Fruit fly (Drosophila melanogaster) whole organism, pupa: ENCODE data around the gene nau.

Source experiments
- CG10348 ChIP-seq: fragments of 200-800 bp; sonication (Bioruptor generic); IDR thresholded peaks from 2 replicates; pipeline ENCODE4 v1.3.6; 2022; ENCODE audit warnings: missing biosample characterization, missing genetic modification characterization
- CG14655 ChIP-seq: fragments of 200-800 bp; sonication (Bioruptor generic); optimal IDR thresholded peaks from 3 replicates; lab custom pipeline; 2017; ENCODE audit warnings: mild to moderate bottlenecking, missing biosample characterization, missing genetic modification reagents, missing genetic modification characterization
- CG34367 ChIP-seq: fragments of 200-800 bp; sonication (Bioruptor generic); optimal IDR thresholded peaks from 2 replicates; lab custom pipeline; 2018; ENCODE audit warnings: missing biosample characterization, mild to moderate bottlenecking, missing genetic modification characterization
- CG4496 ChIP-seq: fragments of 200-800 bp; sonication (Bioruptor generic); IDR thresholded peaks from 3 replicates; pipeline ENCODE4 v1.3.6; 2022; ENCODE audit warnings: missing biosample characterization, missing genetic modification characterization
- CG8159 ChIP-seq: fragments of 200-800 bp; sonication (Bioruptor generic); optimal IDR thresholded peaks from 3 replicates; lab custom pipeline; 2018; ENCODE audit warnings: missing biosample characterization, mild to moderate bottlenecking, missing genetic modification characterization, moderate library complexity
- CG8301 ChIP-seq: fragments of 200-800 bp; sonication (Bioruptor generic); optimal IDR thresholded peaks from 2 replicates; lab custom pipeline; 2018; ENCODE audit warnings: missing biosample characterization, mild to moderate bottlenecking, missing genetic modification characterization
- CG9948 ChIP-seq: fragments of 200-800 bp; sonication (Bioruptor generic); optimal IDR thresholded peaks from 2 replicates; lab custom pipeline; 2018; ENCODE audit warnings: missing biosample characterization, mild to moderate bottlenecking, missing genetic modification characterization, moderate library complexity
- Snoo ChIP-seq: fragments of 200-800 bp; sonication (Bioruptor generic); optimal IDR thresholded peaks from 3 replicates; lab custom pipeline; 2017; ENCODE audit warnings: missing biosample characterization, mild to moderate bottlenecking, missing genetic modification characterization, inconsistent platforms
- rn ChIP-seq: fragments of 200-800 bp; sonication (Bioruptor generic); IDR thresholded peaks from 2 replicates; pipeline ENCODE4 v1.3.6; 2022; ENCODE audit warnings: missing biosample characterization, missing genetic modification characterization

- no peak for TF ChIP-seq CG14655 (GFP tag; lab: Kevin White, UChicago)
- TF ChIP-seq Snoo (tag; lab: Kevin White, UChicago) = no peak
- no peak for TF ChIP-seq CG9948
- no peak for TF ChIP-seq CG10348 (GFP tag; lab: Robert Waterston, UW)
- TF ChIP-seq CG4496 = no peak
- TF ChIP-seq CG8159 (tag; lab: Kevin White, UChicago) = no peak
- TF ChIP-seq rn (GFP tag; lab: Robert Waterston, UW) = no peak
- TF ChIP-seq CG34367 (tag; lab: Kevin White, UChicago) = no peak
- no peak for TF ChIP-seq CG8301 (tag; lab: Kevin White, UChicago)
Observed at dm6 chr3R:23763015-23763414, 44.9 kb upstream of the nau start, which contains the start of gene udt.
